Worm (Caenorhabditis elegans) whole organism, L2 larva: ENCODE data around the gene F39F10.3.

Source experiments
- alr-1 ChIP-seq: fragments of 150-350 bp; optimal IDR thresholded peaks from 2 replicates; lab custom pipeline; 2014; ENCODE audit warnings: missing biosample characterization, missing genetic modification characterization
- ama-1 ChIP-seq: fragments of 150-350 bp; optimal IDR thresholded peaks from 2 replicates; lab custom pipeline; 2018; ENCODE audit warnings: inconsistent platforms
- ceh-16 ChIP-seq: fragments of 150-350 bp; optimal IDR thresholded peaks from 2 replicates; lab custom pipeline; 2014; ENCODE audit warnings: missing biosample characterization, missing genetic modification characterization
- ceh-82 ChIP-seq: fragments of 150-350 bp; optimal IDR thresholded peaks from 2 replicates; lab custom pipeline; 2014; ENCODE audit warnings: missing biosample characterization, missing genetic modification characterization
- egl-27 ChIP-seq: sonication (generic microtip); optimal IDR thresholded peaks from 3 replicates; lab custom pipeline; 2017; ENCODE audit warnings: missing biosample characterization, missing genetic modification reagents, missing genetic modification characterization
- mab-5 ChIP-seq: fragments of 150-350 bp; optimal IDR thresholded peaks from 2 replicates; lab custom pipeline; 2014; ENCODE audit warnings: missing biosample characterization, missing genetic modification characterization
- mdl-1 ChIP-seq, 2 experiments: fragments of 150-350 bp in 1 of 2; sonication (generic microtip) in 1 of 2; optimal IDR thresholded peaks; 2 replicates each; lab custom pipeline; 2017; ENCODE audit warnings: missing biosample characterization in 2 of 2, missing genetic modification characterization in 2 of 2
- nhr-11 ChIP-seq: fragments of 150-350 bp; optimal IDR thresholded peaks from 2 replicates; lab custom pipeline; 2014; ENCODE audit warnings: missing biosample characterization, missing genetic modification characterization
- nhr-77 ChIP-seq: fragments of 150-350 bp; optimal IDR thresholded peaks from 2 replicates; lab custom pipeline; 2014; ENCODE audit warnings: missing biosample characterization, missing genetic modification characterization
- sem-4 ChIP-seq: fragments of 150-350 bp; optimal IDR thresholded peaks from 2 replicates; lab custom pipeline; 2014; ENCODE audit warnings: missing biosample characterization, missing genetic modification reagents, missing genetic modification characterization
- sma-9 ChIP-seq, 2 experiments: fragments of 150-350 bp in 1 of 2; sonication (generic microtip) in 1 of 2; optimal IDR thresholded peaks; 2 replicates each; lab custom pipeline; 2014 to 2016; ENCODE audit warnings: missing genetic modification characterization in 2 of 2, mild to moderate bottlenecking in 1 of 2, missing biosample characterization in 1 of 2, missing compliant biosample characterization in 1 of 2, missing genetic modification reagents in 1 of 2, moderate library complexity in 1 of 2
- unc-39 ChIP-seq: fragments of 150-350 bp; optimal IDR thresholded peaks from 2 replicates; lab custom pipeline; 2014; ENCODE audit warnings: missing biosample characterization, missing genetic modification characterization
- unc-55 ChIP-seq: fragments of 150-350 bp; sonication (generic microtip); optimal IDR thresholded peaks from 3 replicates; lab custom pipeline; 2014; ENCODE audit warnings: missing biosample characterization, missing genetic modification reagents, missing genetic modification characterization

ce11 chrX:16893767-16894166 is 2.0 kb downstream of the F39F10.3 start:
- no peak for TF ChIP-seq nhr-11 (tag; lab: Kevin White, UChicago)
- TF ChIP-seq mab-5 (tag; lab: Kevin White, UChicago) = no peak
- no peak for TF ChIP-seq ceh-16 (tag; lab: Kevin White, UChicago)
- no peak for TF ChIP-seq ceh-82 (tag; lab: Kevin White, UChicago)
- TF ChIP-seq unc-55 (GFP tag; lab: Kevin White, UChicago) = no peak
- no peak for TF ChIP-seq alr-1 (tag; lab: Kevin White, UChicago)
- TF ChIP-seq ama-1 (lab: Kevin White, UChicago) = no peak
- TF ChIP-seq egl-27 (tag; lab: Kevin White, UChicago) = no peak
- no peak for TF ChIP-seq unc-39 (tag; lab: Kevin White, UChicago)
- TF ChIP-seq nhr-77 (tag; lab: Kevin White, UChicago) = no peak
- no peak for TF ChIP-seq sma-9 (GFP tag; optimal IDR thresholded peaks at IDR 0.05; lab: Kevin White, UChicago)
- no peak for TF ChIP-seq sma-9 (tag; optimal IDR thresholded peaks at IDR 0.05; lab: Kevin White, UChicago)
- no peak for TF ChIP-seq mdl-1 (tag; optimal IDR thresholded peaks at IDR 0.05; lab: Kevin White, UChicago)
- no peak for TF ChIP-seq sem-4 (tag; lab: Kevin White, UChicago)
